Fruit fly (Drosophila melanogaster) whole organism, adult: ENCODE measurements around the gene CG45489.

ENCODE experiments used
- CG11617 ChIP-seq: fragments of 200-800 bp; sonication (Bioruptor generic); optimal IDR thresholded peaks from 2 replicates; lab custom pipeline; 2017; ENCODE audit warnings: mild to moderate bottlenecking, missing biosample characterization, missing genetic modification reagents, missing genetic modification characterization
- CG12768 ChIP-seq: fragments of 200-800 bp; sonication (Bioruptor generic); optimal IDR thresholded peaks from 2 replicates; lab custom pipeline; 2017; ENCODE audit warnings: missing biosample characterization, missing genetic modification characterization, mild to moderate bottlenecking, moderate library complexity, missing genetic modification reagents
- CG14711 ChIP-seq: fragments of 200-800 bp; sonication (Bioruptor generic); optimal IDR thresholded peaks from 2 replicates; lab custom pipeline; 2018; ENCODE audit warnings: missing biosample characterization, mild to moderate bottlenecking, missing genetic modification characterization, moderate library complexity
- CG1620 ChIP-seq: fragments of 200-800 bp; sonication (Bioruptor generic); optimal IDR thresholded peaks from 2 replicates; lab custom pipeline; 2016; ENCODE audit warnings: missing biosample characterization, missing genetic modification characterization
- CG33017 ChIP-seq: fragments of 200-800 bp; sonication (Bioruptor generic); optimal IDR thresholded peaks from 2 replicates; lab custom pipeline; 2018; ENCODE audit warnings: missing biosample characterization, mild to moderate bottlenecking, missing genetic modification characterization, moderate library complexity
- CG5204 ChIP-seq: fragments of 200-800 bp; sonication (Bioruptor generic); optimal IDR thresholded peaks from 2 replicates; lab custom pipeline; 2016; ENCODE audit warnings: missing biosample characterization, missing genetic modification characterization
- CG7045 ChIP-seq: fragments of 200-800 bp; sonication (Bioruptor generic); optimal IDR thresholded peaks from 2 replicates; lab custom pipeline; 2017; ENCODE audit warnings: missing biosample characterization, mild to moderate bottlenecking, missing genetic modification characterization
- CG7101 ChIP-seq: fragments of 200-800 bp; sonication (Bioruptor generic); optimal IDR thresholded peaks from 2 replicates; lab custom pipeline; 2018; ENCODE audit warnings: missing biosample characterization, mild to moderate bottlenecking, missing genetic modification characterization, moderate library complexity
- Clk ChIP-seq: fragments of 200-800 bp; sonication (Bioruptor generic); optimal IDR thresholded peaks from 2 replicates; lab custom pipeline; 2017; ENCODE audit warnings: missing biosample characterization, missing genetic modification characterization
- Crg-1 ChIP-seq: fragments of 200-800 bp; sonication (Bioruptor generic); optimal IDR thresholded peaks from 2 replicates; lab custom pipeline; 2016; ENCODE audit warnings: missing biosample characterization, missing genetic modification characterization
- Hr96 ChIP-seq: fragments of 200-800 bp; sonication (Bioruptor generic); optimal IDR thresholded peaks from 2 replicates; lab custom pipeline; 2016; ENCODE audit warnings: missing biosample characterization, missing genetic modification characterization
- Mnt ChIP-seq: fragments of 200-800 bp; sonication (Bioruptor generic); optimal IDR thresholded peaks from 2 replicates; lab custom pipeline; 2016; ENCODE audit warnings: missing biosample characterization, mild to moderate bottlenecking, missing genetic modification characterization
- bab1 ChIP-seq: fragments of 200-800 bp; sonication (Bioruptor generic); optimal IDR thresholded peaks from 3 replicates; lab custom pipeline; 2019; ENCODE audit warnings: missing biosample characterization, mild to moderate bottlenecking, missing genetic modification characterization, moderate library complexity
- cic ChIP-seq: fragments of 200-800 bp; sonication (Bioruptor generic); optimal IDR thresholded peaks from 2 replicates; lab custom pipeline; 2017; ENCODE audit warnings: missing biosample characterization, mild to moderate bottlenecking, missing genetic modification characterization, moderate library complexity
- cnc ChIP-seq, 2 experiments: fragments of >200 bp; optimal IDR thresholded peaks; 2 replicates each; lab custom pipeline; 2017
- kay ChIP-seq: fragments of 200-800 bp; sonication (Bioruptor generic); peaks from one replicate; lab custom pipeline; 2016; ENCODE audit warnings: missing biosample characterization, missing genetic modification characterization, borderline replicate concordance
- ovo ChIP-seq: fragments of 200-800 bp; sonication (Bioruptor generic); optimal IDR thresholded peaks from 2 replicates; lab custom pipeline; 2016; ENCODE audit warnings: missing biosample characterization, missing genetic modification characterization
- pad ChIP-seq: fragments of 200-800 bp; sonication (Bioruptor generic); optimal IDR thresholded peaks from 3 replicates; lab custom pipeline; 2017; ENCODE audit warnings: missing biosample characterization, missing genetic modification characterization, mild to moderate bottlenecking, moderate library complexity, missing genetic modification reagents
- tj ChIP-seq: fragments of 200-800 bp; sonication (Bioruptor generic); optimal IDR thresholded peaks from 3 replicates; lab custom pipeline; 2017; ENCODE audit warnings: missing biosample characterization, mild to moderate bottlenecking, missing genetic modification characterization, moderate library complexity
- toe ChIP-seq: fragments of 200-800 bp; sonication (Bioruptor generic); optimal IDR thresholded peaks from 2 replicates; lab custom pipeline; 2016; ENCODE audit warnings: missing biosample characterization, missing genetic modification characterization

Gene CG45489

dm6 chrX:19890010-19890665 is 38.8 kb downstream of the CG45489 start, which contains the start of gene amn:
Gene amn, minus strand, starts transcription at chrX:19890060.
- TF ChIP-seq ovo (no peak), Crg-1 (GFP tag; lab: Kevin White, UChicago) (no peak), cic (GFP tag; lab: Kevin White, UChicago) (no peak)

dm6 chrX:19889128-19889756 is 39.7 kb downstream of the CG45489 start:
- peak; percentile 43 for TF ChIP-seq CG7101
- TF ChIP-seq CG33017 (tag; lab: Kevin White, UChicago), result peak; percentile 15
- peak; percentile 9 for TF ChIP-seq toe
- TF ChIP-seq bab1 (GFP tag; lab: Kevin White, UChicago), result no peak
- TF ChIP-seq ovo, result no peak
- TF ChIP-seq CG11617 (GFP tag; lab: Kevin White, UChicago), result no peak
- TF ChIP-seq CG7045 (GFP tag; lab: Kevin White, UChicago), result peak; percentile 22
- TF ChIP-seq CG14711 (tag; lab: Kevin White, UChicago), result peak; percentile 12
- no peak for TF ChIP-seq Mnt (GFP tag; lab: Kevin White, UChicago)
- no peak for TF ChIP-seq Clk (GFP tag; lab: Kevin White, UChicago)
- TF ChIP-seq CG1620 (GFP tag; lab: Kevin White, UChicago), result no peak
- peak; percentile 48 for TF ChIP-seq CG5204
- no peak for TF ChIP-seq pad (GFP tag; lab: Kevin White, UChicago)
- TF ChIP-seq cic (GFP tag; lab: Kevin White, UChicago), result no peak
- no peak for TF ChIP-seq tj (GFP tag; lab: Kevin White, UChicago)
- TF ChIP-seq Hr96 (GFP tag; lab: Kevin White, UChicago), result no peak
- TF ChIP-seq Crg-1 (GFP tag; lab: Kevin White, UChicago), result no peak
- no peak for TF ChIP-seq cnc (optimal IDR thresholded peaks at IDR 0.05; lab: Kevin White, UChicago)

- TF ChIP-seq ovo (peak; percentile 66), kay (GFP tag; lab: Kevin White, UChicago) (peak; percentile 85), cnc (optimal IDR thresholded peaks at IDR 0.05; lab: Kevin White, UChicago) (no peak), CG33017 (tag; lab: Kevin White, UChicago) (no peak), CG12768 (GFP tag; lab: Kevin White, UChicago) (no peak), toe (peak; percentile 5), Mnt (GFP tag; lab: Kevin White, UChicago) (peak; percentile 60), Crg-1 (GFP tag; lab: Kevin White, UChicago) (peak; percentile 16), pad (GFP tag; lab: Kevin White, UChicago) (peak; percentile 30), Hr96 (GFP tag; lab: Kevin White, UChicago) (peak; percentile 45), CG7101 (peak; percentile 1), CG11617 (GFP tag; lab: Kevin White, UChicago) (peak; percentile 76), CG1620 (GFP tag; lab: Kevin White, UChicago) (peak; percentile 3), tj (GFP tag; lab: Kevin White, UChicago) (peak; percentile 86)
These were observed 41.7 kb downstream of the CG45489 start for dm6 chrX:19886936-19887934.

dm6 chrX:19886515-19886914 is 42.5 kb downstream of the CG45489 start:
- TF ChIP-seq kay (GFP tag; lab: Kevin White, UChicago), result peak; percentile 81
- TF ChIP-seq Crg-1 (GFP tag; lab: Kevin White, UChicago), result no peak

dm6 chrX:19884204-19884603 is 44.8 kb downstream of the CG45489 start:
- TF ChIP-seq cnc (optimal IDR thresholded peaks at IDR 0.05; lab: Kevin White, UChicago) (no peak), kay (GFP tag; lab: Kevin White, UChicago) (peak; percentile 20)
